Worm (Caenorhabditis elegans): Measurements from ENCODE around the gene F44E2.3.
A peak's percentile ranks its signal among the peaks of the same experiment; 100 is the strongest.

The F44E2.3 gene

ce11 chrIII:8794793-8795192 is 34.3 kb downstream of the F44E2.3 start (continued):
- TF ChIP-seq nhr-80 (tag; optimal IDR thresholded peaks at IDR 0.05) (peak; percentile 88), ccch-3 (GFP tag; optimal IDR thresholded peaks at IDR 0.05) (no peak), nfya-2 (GFP tag; IDR thresholded peaks at IDR 0.05) (no peak), C06A6.2 (GFP tag; conservative IDR thresholded peaks at IDR 0.05) (0 out of 2 replicates have a peak, but pooled peaks have one; percentile 25), F52B5.7 (tag; optimal IDR thresholded peaks at IDR 0.05) (no peak), ZK185.1 (tag; optimal IDR thresholded peaks at IDR 0.05; ENCODE audit: poor library complexity, severe bottlenecking) (peak; percentile 48), rec-8 (tag; optimal IDR thresholded peaks at IDR 0.05) (no peak), lsl-1 (GFP tag; optimal IDR thresholded peaks at IDR 0.05) (peak; percentile 10), ztf-6 (GFP tag; IDR thresholded peaks at IDR 0.05) (no peak), C17E4.6 (GFP tag; IDR thresholded peaks at IDR 0.05) (no peak), gei-17 (GFP tag; optimal IDR thresholded peaks at IDR 0.05) (no peak), T07F8.4 (tag; optimal IDR thresholded peaks at IDR 0.05) (no peak), nhr-27 (tag; optimal IDR thresholded peaks at IDR 0.05) (no peak), ztf-26 (tag; optimal IDR thresholded peaks at IDR 0.05) (peak; percentile 57), hmg-1.2 (GFP tag; IDR thresholded peaks at IDR 0.05) (peak; percentile 86)

ce11 chrIII:8792251-8792650 is 36.9 kb downstream of the F44E2.3 start, which contains the start of gene ztf-1:
ztf-1 (minus strand) TSS chrIII:8792351.
- TF ChIP-seq egrh-3 (GFP tag; IDR thresholded peaks at IDR 0.05) (no peak), ccch-3 (GFP tag; optimal IDR thresholded peaks at IDR 0.05) (no peak), tbx-9 (tag; optimal IDR thresholded peaks at IDR 0.05; ENCODE audit: borderline replicate concordance) (no peak), athp-1 (tag; optimal IDR thresholded peaks at IDR 0.05) (no peak), egl-44 (GFP tag; IDR thresholded peaks at IDR 0.05) (no peak), K12H6.12 (tag; optimal IDR thresholded peaks at IDR 0.05) (no peak), F57A8.1 (GFP tag; optimal IDR thresholded peaks at IDR 0.05) (no peak), nfya-2 (GFP tag; IDR thresholded peaks at IDR 0.05) (no peak), sptf-2 (GFP tag; optimal IDR thresholded peaks at IDR 0.05) (no peak), ztf-18 (tag; optimal IDR thresholded peaks at IDR 0.05) (no peak), ets-4 (GFP tag; optimal IDR thresholded peaks at IDR 0.05) (no peak), bed-1 (GFP tag; IDR thresholded peaks at IDR 0.05) (no peak), ekl-4 (GFP tag; IDR thresholded peaks at IDR 0.05) (no peak), lsl-1 (GFP tag; optimal IDR thresholded peaks at IDR 0.05) (no peak), let-526 (GFP tag; IDR thresholded peaks at IDR 0.05) (no peak)

ce11 chrIII:8791235-8791634 is 37.9 kb downstream of the F44E2.3 start, which contains the start of the genes zfp-1 and F54F2.14:
zfp-1 (plus strand) TSS chrIII:8791535.
F54F2.14 (plus strand) TSS chrIII:8791546.
- no peak for TF ChIP-seq rpc-1 (optimal IDR thresholded peaks at IDR 0.05)
- no peak for TF ChIP-seq rpc-1 (tag; optimal IDR thresholded peaks at IDR 0.05)
- no peak for TF ChIP-seq Y79H2A.3 (GFP tag; conservative IDR thresholded peaks at IDR 0.05)
- no peak for TF ChIP-seq D2030.7 (GFP tag; IDR thresholded peaks at IDR 0.05)
- no peak for TF ChIP-seq ceh-58 (GFP tag; IDR thresholded peaks at IDR 0.05)
- TF ChIP-seq pbrm-1 (GFP tag; IDR thresholded peaks at IDR 0.05): no peak
- no peak for TF ChIP-seq aptf-3 (GFP tag; IDR thresholded peaks at IDR 0.05)

ce11 chrIII:8788690-8789089 is 40.4 kb downstream of the F44E2.3 start:
- peak; percentile 78 for TF ChIP-seq zfh-2 (GFP tag; conservative IDR thresholded peaks at IDR 0.05)
- TF ChIP-seq F52B5.7 (tag; optimal IDR thresholded peaks at IDR 0.05): no peak
